Worm (Caenorhabditis elegans) whole organism, young adult: ENCODE data around the gene T28A8.2.

Source experiments
- B0261.1 ChIP-seq: sonication (generic microtip); optimal IDR thresholded peaks from 2 replicates; lab custom pipeline; 2016; ENCODE audit warnings: mild to moderate bottlenecking, missing genetic modification characterization, moderate library complexity, missing compliant biosample characterization
- C06A6.2 ChIP-seq: fragments of 200-800 bp; sonication (Bioruptor generic); conservative IDR thresholded peaks from 2 replicates; pipeline ENCODE4 v1.3.6; 2022; ENCODE audit warnings: missing genetic modification characterization, missing compliant biosample characterization
- C17E4.6 ChIP-seq: fragments of 200-800 bp; sonication (Bioruptor generic); IDR thresholded peaks from 2 replicates; pipeline ENCODE4 v1.3.6; 2022; ENCODE audit warnings: missing genetic modification reagents, missing genetic modification characterization, missing compliant biosample characterization
- D2030.7 ChIP-seq: fragments of 200-800 bp; sonication (Bioruptor generic); IDR thresholded peaks from 2 replicates; pipeline ENCODE4 v1.3.6; 2022; ENCODE audit warnings: missing genetic modification reagents, missing genetic modification characterization, missing compliant biosample characterization
- F22D6.2 ChIP-seq: sonication (generic microtip); optimal IDR thresholded peaks from 2 replicates; lab custom pipeline; 2016; ENCODE audit warnings: mild to moderate bottlenecking, missing genetic modification characterization, missing compliant biosample characterization
- F52B5.7 ChIP-seq: sonication (generic microtip); optimal IDR thresholded peaks from 2 replicates; lab custom pipeline; 2016; ENCODE audit warnings: mild to moderate bottlenecking, missing genetic modification characterization, missing compliant biosample characterization
- F57C9.4 ChIP-seq: sonication (generic microtip); optimal IDR thresholded peaks from 2 replicates; lab custom pipeline; 2017; ENCODE audit warnings: mild to moderate bottlenecking, missing genetic modification characterization, missing compliant biosample characterization
- T07F8.4 ChIP-seq: sonication (generic microtip); optimal IDR thresholded peaks from 2 replicates; lab custom pipeline; 2016; ENCODE audit warnings: mild to moderate bottlenecking, missing genetic modification characterization, moderate library complexity, missing compliant biosample characterization
- Y53G8AR.9 ChIP-seq: fragments of 200-800 bp; sonication (Bioruptor generic); conservative IDR thresholded peaks from 2 replicates; pipeline ENCODE4 v1.3.6; 2022; ENCODE audit warnings: missing genetic modification reagents, missing genetic modification characterization, missing compliant biosample characterization
- Y95B8A.8 ChIP-seq: fragments of 200-800 bp; sonication (Bioruptor generic); IDR thresholded peaks from 2 replicates; pipeline ENCODE4 v1.3.6; 2022; ENCODE audit warnings: missing genetic modification reagents, missing genetic modification characterization, missing compliant biosample characterization
- ZK185.1 ChIP-seq: sonication (generic microtip); optimal IDR thresholded peaks from 2 replicates; lab custom pipeline; 2016; ENCODE audit warnings: mild to moderate bottlenecking, missing genetic modification characterization, missing compliant biosample characterization; ENCODE audit not compliant: poor library complexity, severe bottlenecking
- aptf-2 ChIP-seq: fragments of 200-800 bp; sonication (Bioruptor generic); conservative IDR thresholded peaks from 2 replicates; pipeline ENCODE4 v1.3.6; 2022; ENCODE audit warnings: missing genetic modification reagents, missing genetic modification characterization, missing compliant biosample characterization
- aptf-3 ChIP-seq: fragments of 200-800 bp; sonication (Bioruptor generic); IDR thresholded peaks from 2 replicates; pipeline ENCODE4 v1.3.6; 2022; ENCODE audit warnings: missing genetic modification characterization, missing compliant biosample characterization
- atf-7 ChIP-seq: sonication (generic microtip); optimal IDR thresholded peaks from 2 replicates; lab custom pipeline; 2017; ENCODE audit warnings: mild to moderate bottlenecking, missing genetic modification characterization, missing compliant biosample characterization
- bed-1 ChIP-seq: fragments of 200-800 bp; sonication (Bioruptor generic); IDR thresholded peaks from 2 replicates; pipeline ENCODE4 v1.3.6; 2022; ENCODE audit warnings: missing genetic modification reagents, missing genetic modification characterization, missing compliant biosample characterization
- cebp-1 ChIP-seq, 2 experiments: fragments of 200-800 bp in 1 of 2; sonication (Bioruptor generic) in 1 of 2; sonication (generic microtip) in 1 of 2; IDR thresholded peaks in 1 of 2; optimal IDR thresholded peaks in 1 of 2; 2 replicates each; pipeline versions ENCODE4 v1.3.6 to Lab custom; 2017 to 2022; ENCODE audit warnings: missing compliant biosample characterization in 2 of 2, missing genetic modification characterization in 2 of 2, mild to moderate bottlenecking in 1 of 2, missing genetic modification reagents in 1 of 2, moderate library complexity in 1 of 2
- cebp-2 ChIP-seq: fragments of 200-800 bp; sonication (Bioruptor generic); IDR thresholded peaks from 2 replicates; pipeline ENCODE4 v1.3.6; 2022; ENCODE audit warnings: missing genetic modification characterization, missing compliant biosample characterization
- ceh-79 ChIP-seq: sonication (generic microtip); optimal IDR thresholded peaks from 2 replicates; lab custom pipeline; 2017; ENCODE audit warnings: mild to moderate bottlenecking, missing genetic modification characterization, missing compliant biosample characterization
- die-1 ChIP-seq: sonication (generic microtip); optimal IDR thresholded peaks from 2 replicates; lab custom pipeline; 2016; ENCODE audit warnings: missing genotype, mild to moderate bottlenecking, missing genetic modification characterization, missing compliant biosample characterization
- egl-44 ChIP-seq: fragments of 200-800 bp; sonication (Bioruptor generic); IDR thresholded peaks from 2 replicates; pipeline ENCODE4 v1.3.6; 2022; ENCODE audit warnings: missing genetic modification reagents, missing genetic modification characterization, missing compliant biosample characterization
- egrh-3 ChIP-seq: fragments of 200-800 bp; sonication (Bioruptor generic); IDR thresholded peaks from 2 replicates; pipeline ENCODE4 v1.3.6; 2022; ENCODE audit warnings: missing genetic modification reagents, missing genetic modification characterization, missing compliant biosample characterization
- ekl-4 ChIP-seq: fragments of 200-800 bp; sonication (Bioruptor generic); IDR thresholded peaks from 2 replicates; pipeline ENCODE4 v1.3.6; 2022; ENCODE audit warnings: missing genetic modification reagents, missing genetic modification characterization, missing compliant biosample characterization
- ets-4 ChIP-seq: fragments of 200-800 bp; sonication (Bioruptor generic); optimal IDR thresholded peaks from 2 replicates; lab custom pipeline; 2018; ENCODE audit warnings: mild to moderate bottlenecking, missing genetic modification characterization, missing compliant biosample characterization
- hmg-20 ChIP-seq: fragments of 200-800 bp; sonication (Bioruptor generic); IDR thresholded peaks from 2 replicates; pipeline ENCODE4 v1.3.6; 2022; ENCODE audit warnings: missing genetic modification reagents, missing genetic modification characterization, missing compliant biosample characterization
- hsf-1 ChIP-seq: fragments of 200-800 bp; sonication (Bioruptor generic); IDR thresholded peaks from 2 replicates; pipeline ENCODE4 v1.3.6; 2022; ENCODE audit warnings: missing genetic modification reagents, missing genetic modification characterization, missing compliant biosample characterization
- lag-1 ChIP-seq: fragments of 200-800 bp; sonication (Bioruptor generic); IDR thresholded peaks from 2 replicates; pipeline ENCODE4 v1.3.6; 2022; ENCODE audit warnings: missing genetic modification reagents, missing genetic modification characterization, missing compliant biosample characterization
- let-607 ChIP-seq, 2 experiments: fragments of 200-800 bp in 1 of 2; sonication (Bioruptor generic) in 1 of 2; sonication (generic microtip) in 1 of 2; optimal IDR thresholded peaks; 2 replicates each; lab custom pipeline; 2016 to 2018; ENCODE audit warnings: mild to moderate bottlenecking in 2 of 2, missing compliant biosample characterization in 2 of 2, missing genetic modification characterization in 2 of 2, moderate library complexity in 2 of 2, missing genotype in 1 of 2
- lin-40 ChIP-seq: sonication (generic microtip); optimal IDR thresholded peaks from 2 replicates; lab custom pipeline; 2016; ENCODE audit warnings: missing genetic modification characterization, mild to moderate bottlenecking, missing compliant biosample characterization, missing genotype, missing genetic modification reagents
- lsy-27 ChIP-seq: sonication (generic microtip); optimal IDR thresholded peaks from 2 replicates; lab custom pipeline; 2017; ENCODE audit warnings: missing genetic modification characterization, mild to moderate bottlenecking, missing compliant biosample characterization, antibody characterized with exemption, missing genotype, borderline replicate concordance; ENCODE audit not compliant: insufficient read depth
- madf-6 ChIP-seq: fragments of 200-800 bp; sonication (Bioruptor generic); IDR thresholded peaks from 2 replicates; pipeline ENCODE4 v1.3.6; 2022; ENCODE audit warnings: missing genetic modification reagents, missing genetic modification characterization, missing compliant biosample characterization
- mel-28 ChIP-seq: sonication (generic microtip); optimal IDR thresholded peaks from 2 replicates; lab custom pipeline; 2016; ENCODE audit warnings: borderline replicate concordance, mild to moderate bottlenecking, missing genetic modification characterization, missing compliant biosample characterization
- mes-4 ChIP-seq: sonication (generic microtip); optimal IDR thresholded peaks from 2 replicates; lab custom pipeline; 2016; ENCODE audit warnings: missing genotype, missing genetic modification characterization, missing compliant biosample characterization
- nfya-2 ChIP-seq: fragments of 200-800 bp; sonication (Bioruptor generic); IDR thresholded peaks from 2 replicates; pipeline ENCODE4 v1.3.6; 2022; ENCODE audit warnings: missing genetic modification reagents, missing genetic modification characterization, missing compliant biosample characterization
- pbrm-1 ChIP-seq: fragments of 200-800 bp; sonication (Bioruptor generic); IDR thresholded peaks from 2 replicates; pipeline ENCODE4 v1.3.6; 2022; ENCODE audit warnings: missing genetic modification reagents, missing genetic modification characterization, missing compliant biosample characterization
- pha-4 ChIP-seq: fragments of 150-350 bp; sonication (generic microtip); optimal IDR thresholded peaks from 2 replicates; lab custom pipeline; 2014; ENCODE audit warnings: missing biosample characterization, missing genetic modification reagents, missing genetic modification characterization
- sdz-38 ChIP-seq: sonication (generic microtip); optimal IDR thresholded peaks from 2 replicates; lab custom pipeline; 2016; ENCODE audit warnings: missing genotype, missing genetic modification characterization, missing compliant biosample characterization
- sea-2 ChIP-seq: fragments of 200-800 bp; sonication (Bioruptor generic); IDR thresholded peaks from 2 replicates; pipeline ENCODE4 v1.3.6; 2022; ENCODE audit warnings: missing genetic modification characterization, missing compliant biosample characterization
- tbp1 ChIP-seq: fragments of 200-800 bp; sonication (Bioruptor generic); optimal IDR thresholded peaks from 2 replicates; lab custom pipeline; 2018; ENCODE audit warnings: mild to moderate bottlenecking, missing genetic modification characterization, missing compliant biosample characterization
- xnd-1 ChIP-seq: sonication (generic microtip); optimal IDR thresholded peaks from 2 replicates; lab custom pipeline; 2016; ENCODE audit warnings: missing genotype, missing genetic modification reagents, missing genetic modification characterization, missing compliant biosample characterization
- zim-3 ChIP-seq: sonication (generic microtip); optimal IDR thresholded peaks from 2 replicates; lab custom pipeline; 2017; ENCODE audit warnings: mild to moderate bottlenecking, missing genetic modification characterization, moderate library complexity, missing compliant biosample characterization
- ztf-18 ChIP-seq: sonication (generic microtip); optimal IDR thresholded peaks from 2 replicates; lab custom pipeline; 2016; ENCODE audit warnings: missing genotype, mild to moderate bottlenecking, missing genetic modification characterization, missing compliant biosample characterization
- ztf-26 ChIP-seq: sonication (generic microtip); optimal IDR thresholded peaks from 2 replicates; lab custom pipeline; 2017; ENCODE audit warnings: missing genetic modification characterization, missing compliant biosample characterization
- ztf-28 ChIP-seq: fragments of 200-800 bp; sonication (Bioruptor generic); IDR thresholded peaks from 2 replicates; pipeline ENCODE4 v1.3.6; 2022; ENCODE audit warnings: missing genetic modification reagents, missing genetic modification characterization, missing compliant biosample characterization
- ztf-3 ChIP-seq: fragments of 200-800 bp; sonication (Bioruptor generic); optimal IDR thresholded peaks from 2 replicates; lab custom pipeline; 2018; ENCODE audit warnings: mild to moderate bottlenecking, missing genetic modification characterization, missing compliant biosample characterization

The T28A8.2 gene

ce11 chrIII:13464493-13465362 lies 30.7 kb downstream of the T28A8.2 start, which contains the start of gene kel-3 (continued):
- TF ChIP-seq mes-4 (tag; lab: Kevin White, UChicago) (peak; percentile 54), Y53G8AR.9 (peak; percentile 97), cebp-2 (GFP tag; lab: Robert Waterston, UW) (no peak; the same call in 1 of the 2 replicates), hmg-20 (peak; percentile 34; the same call in 1 of the 2 replicates), lag-1 (GFP tag; lab: Robert Waterston, UW) (no peak), sdz-38 (tag; lab: Kevin White, UChicago) (no peak), F57C9.4 (tag; lab: Kevin White, UChicago) (peak; percentile 92), ets-4 (GFP tag; lab: Kevin White, UChicago) (peak; percentile 96), D2030.7 (GFP tag; lab: Robert Waterston, UW) (peak; percentile 91), ceh-79 (peak; percentile 96), C17E4.6 (GFP tag; lab: Robert Waterston, UW) (peak; percentile 81), ekl-4 (GFP tag; lab: Robert Waterston, UW) (peak; percentile 97), aptf-2 (GFP tag; lab: Robert Waterston, UW) (no peak), cebp-1 (GFP tag; IDR thresholded peaks at IDR 0.05; lab: Robert Waterston, UW) (no peak), cebp-1 (tag; optimal IDR thresholded peaks at IDR 0.05; lab: Kevin White, UChicago) (peak; percentile 78), nfya-2 (GFP tag; lab: Robert Waterston, UW) (peak; percentile 83; the same call in 1 of the 2 replicates), egl-44 (0 out of 2 replicates have a peak, but pooled peaks have one; percentile 36), lin-40 (tag; lab: Kevin White, UChicago) (peak; percentile 51), zim-3 (tag; lab: Kevin White, UChicago) (peak; percentile 93), ztf-3 (GFP tag; lab: Kevin White, UChicago) (peak; percentile 91), egrh-3 (0 out of 2 replicates have a peak, but pooled peaks have one; percentile 9), F52B5.7 (peak; percentile 95), ztf-18 (tag; lab: Kevin White, UChicago) (peak; percentile 85), xnd-1 (tag; lab: Kevin White, UChicago) (peak; percentile 33), aptf-3 (GFP tag; lab: Robert Waterston, UW) (peak; percentile 75), ztf-26 (peak; percentile 77), lsy-27 (tag; lab: Kevin White, UChicago) (no peak), T07F8.4 (tag; lab: Kevin White, UChicago) (peak; percentile 75), let-607 (tag; optimal IDR thresholded peaks at IDR 0.05; lab: Kevin White, UChicago) (peak; percentile 60 to 71), sea-2 (peak; percentile 66; the same call in 1 of the 2 replicates), mel-28 (tag; lab: Kevin White, UChicago) (peak; percentile 21), Y95B8A.8 (GFP tag; lab: Robert Waterston, UW) (peak; percentile 90), atf-7 (tag; lab: Kevin White, UChicago) (peak; percentile 81), B0261.1 (tag; lab: Kevin White, UChicago) (peak; percentile 38), die-1 (peak; percentile 78)

- TF ChIP-seq aptf-3 (GFP tag; lab: Robert Waterston, UW) (peak; percentile 61; the same call in 1 of the 2 replicates), pha-4 (tag; lab: Kevin White, UChicago) (no peak), madf-6 (peak; percentile 85), F22D6.2 (tag; lab: Kevin White, UChicago) (peak; percentile 1), tbp1 (GFP tag; lab: Kevin White, UChicago) (peak; percentile 69), ZK185.1 (tag; lab: Kevin White, UChicago) (peak; percentile 85), die-1 (peak; percentile 35), hsf-1 (GFP tag; lab: Robert Waterston, UW) (peak; percentile 85), F57C9.4 (tag; lab: Kevin White, UChicago) (no peak), bed-1 (GFP tag; lab: Robert Waterston, UW) (no peak), C06A6.2 (GFP tag; lab: Robert Waterston, UW) (peak; percentile 81), pbrm-1 (peak; percentile 91), ztf-28 (peak; percentile 73; the same call in 1 of the 2 replicates)
Measured at ce11 chrIII:13462965-13463783, 32.3 kb downstream of the T28A8.2 start, which contains the start of gene ant-1.1. TSS of gene ant-1.1 (plus strand) at chrIII:13463163.
